Fruit fly (Drosophila melanogaster) whole organism, embryonic: ENCODE data around the gene CG10337.

Experiments
- Antp ChIP-seq: fragments of 200-800 bp; sonication (Bioruptor generic); optimal IDR thresholded peaks from 3 replicates; lab custom pipeline; 2016; ENCODE audit warnings: missing biosample characterization, missing genetic modification characterization
- CG10267 ChIP-seq: fragments of 200-800 bp; sonication (Bioruptor generic); optimal IDR thresholded peaks from 2 replicates; lab custom pipeline; 2018; ENCODE audit warnings: missing biosample characterization, mild to moderate bottlenecking, missing genetic modification characterization, moderate library complexity
- CG10274 ChIP-seq: fragments of 200-800 bp; sonication (Bioruptor generic); optimal IDR thresholded peaks from 3 replicates; lab custom pipeline; 2017; ENCODE audit warnings: missing biosample characterization, mild to moderate bottlenecking, missing genetic modification characterization
- CG10366 ChIP-seq: fragments of 200-800 bp; sonication (Bioruptor generic); IDR thresholded peaks from 2 replicates; pipeline ENCODE4 v1.3.6; 2022; ENCODE audit warnings: missing biosample characterization, missing genetic modification characterization
- CG10462 ChIP-seq: fragments of 200-800 bp; sonication (Bioruptor generic); optimal IDR thresholded peaks from 2 replicates; lab custom pipeline; 2016; ENCODE audit warnings: missing biosample characterization, missing genetic modification characterization
- CG11085 ChIP-seq: fragments of 200-800 bp; sonication (Bioruptor generic); IDR thresholded peaks from 2 replicates; pipeline ENCODE4 v1.3.6; 2022; ENCODE audit warnings: missing biosample characterization, missing genetic modification characterization
- CG12104 ChIP-seq: fragments of 200-800 bp; sonication (Bioruptor generic); optimal IDR thresholded peaks from 3 replicates; lab custom pipeline; 2016; ENCODE audit warnings: missing biosample characterization, missing genetic modification characterization
- CG15073 ChIP-seq: fragments of 200-800 bp; sonication (Bioruptor generic); optimal IDR thresholded peaks from 2 replicates; lab custom pipeline; 2016; ENCODE audit warnings: missing biosample characterization, missing genetic modification characterization
- CG15269 ChIP-seq: fragments of 200-800 bp; sonication (Bioruptor generic); optimal IDR thresholded peaks from 2 replicates; lab custom pipeline; 2018; ENCODE audit warnings: missing biosample characterization, mild to moderate bottlenecking, missing genetic modification characterization, moderate library complexity
- CG15601 ChIP-seq: fragments of 200-800 bp; sonication (Bioruptor generic); optimal IDR thresholded peaks from 3 replicates; lab custom pipeline; 2019; ENCODE audit warnings: missing biosample characterization, mild to moderate bottlenecking, missing genetic modification characterization, moderate library complexity
- CG15696 ChIP-seq: fragments of 200-800 bp; sonication (Bioruptor generic); optimal IDR thresholded peaks from 2 replicates; lab custom pipeline; 2019; ENCODE audit warnings: missing biosample characterization, mild to moderate bottlenecking, missing genetic modification characterization, moderate library complexity
- CG17328 ChIP-seq: fragments of 200-800 bp; sonication (Bioruptor generic); IDR thresholded peaks from 2 replicates; pipeline ENCODE4 v1.3.6; 2022; ENCODE audit warnings: missing biosample characterization, missing genetic modification characterization
- CG1832 ChIP-seq: fragments of 200-800 bp; sonication (Bioruptor generic); optimal IDR thresholded peaks from 2 replicates; lab custom pipeline; 2017; ENCODE audit warnings: missing biosample characterization, mild to moderate bottlenecking, missing genetic modification characterization, inconsistent platforms
- CG18476 ChIP-seq: fragments of 200-800 bp; sonication (Bioruptor generic); optimal IDR thresholded peaks from 2 replicates; lab custom pipeline; 2016; ENCODE audit warnings: missing biosample characterization, mild to moderate bottlenecking, missing genetic modification characterization
- CG31224 ChIP-seq: fragments of 200-800 bp; sonication (Bioruptor generic); IDR thresholded peaks from 2 replicates; pipeline ENCODE4 v1.3.6; 2022; ENCODE audit warnings: missing biosample characterization, missing genetic modification characterization
- CG4282 ChIP-seq: fragments of 200-800 bp; sonication (Bioruptor generic); optimal IDR thresholded peaks from 2 replicates; lab custom pipeline; 2016; ENCODE audit warnings: missing biosample characterization, missing genetic modification characterization
- CG4730 ChIP-seq: fragments of 200-800 bp; sonication (Bioruptor generic); IDR thresholded peaks from 2 replicates; pipeline ENCODE4 v1.3.6; 2022; ENCODE audit warnings: missing biosample characterization, missing genetic modification characterization
- CG6272 ChIP-seq: fragments of 200-800 bp; sonication (Bioruptor generic); IDR thresholded peaks from 2 replicates; pipeline ENCODE4 v1.3.6; 2022; ENCODE audit warnings: missing biosample characterization, missing genetic modification characterization
- CG7372 ChIP-seq: fragments of 200-800 bp; sonication (Bioruptor generic); IDR thresholded peaks from 2 replicates; pipeline ENCODE4 v1.3.6; 2022; ENCODE audit warnings: missing biosample characterization, missing genetic modification characterization
- CG7963 ChIP-seq: fragments of 200-800 bp; sonication (Bioruptor generic); IDR thresholded peaks from 3 replicates; pipeline ENCODE4 v1.3.6; 2022; ENCODE audit warnings: missing biosample characterization, missing genetic modification characterization; ENCODE audit not compliant: partially characterized antibody
- CG8478 ChIP-seq: fragments of >200 bp; optimal IDR thresholded peaks from 2 replicates; lab custom pipeline; 2018
- CG9437 ChIP-seq: fragments of 200-800 bp; sonication (Bioruptor generic); optimal IDR thresholded peaks from 2 replicates; lab custom pipeline; 2018; ENCODE audit warnings: missing biosample characterization, mild to moderate bottlenecking, missing genetic modification characterization
- CG9876 ChIP-seq: fragments of 200-800 bp; sonication (Bioruptor generic); optimal IDR thresholded peaks from 2 replicates; lab custom pipeline; 2016; ENCODE audit warnings: missing biosample characterization, missing genetic modification characterization
- CG9932 ChIP-seq: fragments of 200-800 bp; sonication (Bioruptor generic); IDR thresholded peaks from 2 replicates; pipeline ENCODE4 v1.3.6; 2022; ENCODE audit warnings: missing biosample characterization, missing genetic modification characterization
- CkIIα-i1 ChIP-seq: fragments of 200-800 bp; sonication (Bioruptor generic); IDR thresholded peaks from 2 replicates; pipeline ENCODE4 v1.3.6; 2022; ENCODE audit warnings: missing biosample characterization, missing genetic modification characterization
- Dek ChIP-seq: fragments of 200-800 bp; sonication (Bioruptor generic); optimal IDR thresholded peaks from 3 replicates; lab custom pipeline; 2019; ENCODE audit warnings: missing biosample characterization, mild to moderate bottlenecking, missing genetic modification characterization, moderate library complexity
- Doc3 ChIP-seq: fragments of 200-800 bp; sonication (Bioruptor generic); IDR thresholded peaks from 3 replicates; pipeline ENCODE4 v1.3.6; 2022; ENCODE audit warnings: missing biosample characterization, missing genetic modification characterization; ENCODE audit not compliant: partially characterized antibody
- Dp ChIP-seq: fragments of 200-800 bp; sonication (Bioruptor generic); optimal IDR thresholded peaks from 2 replicates; lab custom pipeline; 2018; ENCODE audit warnings: missing biosample characterization, mild to moderate bottlenecking, missing genetic modification characterization, moderate library complexity
- Hr51 ChIP-seq, 2 experiments: fragments of 200-800 bp; sonication (Bioruptor generic); optimal IDR thresholded peaks; 2 replicates in 1 of 2; 3 replicates in 1 of 2; lab custom pipeline; 2016 to 2018; ENCODE audit warnings: missing biosample characterization in 2 of 2, missing genetic modification characterization in 2 of 2, mild to moderate bottlenecking in 1 of 2, moderate library complexity in 1 of 2
- Mad ChIP-seq: fragments of 200-800 bp; sonication (Bioruptor generic); optimal IDR thresholded peaks from 2 replicates; lab custom pipeline; 2016; ENCODE audit warnings: missing biosample characterization, missing genetic modification characterization
- Med ChIP-seq: fragments of 200-800 bp; sonication (Bioruptor generic); peaks from one replicate; lab custom pipeline; 2016; ENCODE audit warnings: missing biosample characterization, missing genetic modification characterization, mild to moderate bottlenecking, inconsistent platforms, moderate library complexity
- Myb ChIP-seq: fragments of 200-800 bp; sonication (Bioruptor generic); optimal IDR thresholded peaks from 2 replicates; lab custom pipeline; 2016; ENCODE audit warnings: missing biosample characterization, missing genetic modification characterization
- Six4 ChIP-seq: fragments of 200-800 bp; sonication (Bioruptor generic); optimal IDR thresholded peaks from 2 replicates; lab custom pipeline; 2016; ENCODE audit warnings: missing biosample characterization, missing genetic modification characterization
- Spps ChIP-seq: fragments of 200-800 bp; sonication (Bioruptor generic); optimal IDR thresholded peaks from 2 replicates; lab custom pipeline; 2018; ENCODE audit warnings: missing biosample characterization, mild to moderate bottlenecking, missing genetic modification characterization
- Ssrp ChIP-seq: fragments of 200-800 bp; sonication (Bioruptor generic); optimal IDR thresholded peaks from 2 replicates; lab custom pipeline; 2018; ENCODE audit warnings: missing biosample characterization, mild to moderate bottlenecking, missing genetic modification characterization, moderate library complexity
- TFAM ChIP-seq: fragments of 200-800 bp; sonication (Bioruptor generic); optimal IDR thresholded peaks from 2 replicates; lab custom pipeline; 2017; ENCODE audit warnings: missing biosample characterization, missing genetic modification characterization, inconsistent platforms
- ara ChIP-seq: fragments of 200-800 bp; sonication (Bioruptor generic); IDR thresholded peaks from 2 replicates; pipeline ENCODE4 v1.3.6; 2022; ENCODE audit warnings: missing biosample characterization, missing genetic modification characterization
- ewg ChIP-seq: fragments of 200-800 bp; sonication (Bioruptor generic); optimal IDR thresholded peaks from 3 replicates; lab custom pipeline; 2017; ENCODE audit warnings: mild to moderate bottlenecking, missing biosample characterization, missing genetic modification reagents, missing genetic modification characterization
- grn ChIP-seq: fragments of 200-800 bp; sonication (Bioruptor generic); optimal IDR thresholded peaks from 3 replicates; lab custom pipeline; 2017; ENCODE audit warnings: missing biosample characterization, missing genetic modification characterization
- gsb ChIP-seq: fragments of 200-800 bp; sonication (Bioruptor generic); IDR thresholded peaks from 2 replicates; pipeline ENCODE4 v1.3.6; 2022; ENCODE audit warnings: missing biosample characterization, missing genetic modification characterization
- hth ChIP-seq: fragments of >200 bp; optimal IDR thresholded peaks from 2 replicates; lab custom pipeline; 2017; ENCODE audit warnings: inconsistent platforms
- lab ChIP-seq: fragments of 200-800 bp; sonication (Bioruptor generic); optimal IDR thresholded peaks from 3 replicates; lab custom pipeline; 2017; ENCODE audit warnings: missing biosample characterization, missing genetic modification characterization, mild to moderate bottlenecking, moderate library complexity, missing genetic modification reagents
- lola ChIP-seq, 3 experiments: fragments of >200 bp in 2 of 3; fragments of 200-800 bp in 1 of 3; sonication (Bioruptor generic) in 1 of 3; optimal IDR thresholded peaks; 2 replicates each; lab custom pipeline; 2017 to 2019; ENCODE audit warnings: missing biosample characterization in 3 of 3, missing genetic modification characterization in 3 of 3, mild to moderate bottlenecking in 1 of 3, moderate library complexity in 1 of 3
- otp ChIP-seq: fragments of 200-800 bp; sonication (Bioruptor generic); IDR thresholded peaks from 3 replicates; pipeline ENCODE4, ENCODE4 v1.3.6; 2022; ENCODE audit warnings: missing biosample characterization, missing genetic modification characterization
- run ChIP-seq: fragments of 200-800 bp; sonication (Bioruptor generic); optimal IDR thresholded peaks from 3 replicates; lab custom pipeline; 2018; ENCODE audit warnings: missing biosample characterization, mild to moderate bottlenecking, missing genetic modification characterization
- sim ChIP-seq: fragments of 200-800 bp; sonication (Bioruptor generic); IDR thresholded peaks from 2 replicates; pipeline ENCODE4 v1.3.6; 2022; ENCODE audit warnings: missing biosample characterization, missing genetic modification characterization
- sna ChIP-seq: fragments of 200-800 bp; sonication (Bioruptor generic); IDR thresholded peaks from 2 replicates; pipeline ENCODE4 v1.3.6; 2022; ENCODE audit warnings: missing biosample characterization, missing genetic modification characterization; ENCODE audit not compliant: partially characterized antibody
- sob ChIP-seq: fragments of 200-800 bp; sonication (Bioruptor generic); IDR thresholded peaks from 2 replicates; pipeline ENCODE4 v1.3.6; 2022; ENCODE audit warnings: missing biosample characterization, missing genetic modification characterization
- sr ChIP-seq: fragments of 200-800 bp; sonication (Bioruptor generic); IDR thresholded peaks from 3 replicates; pipeline ENCODE4 v1.3.6; 2022; ENCODE audit warnings: missing biosample characterization, missing genetic modification characterization
- tap ChIP-seq: fragments of 200-800 bp; optimal IDR thresholded peaks from 3 replicates; lab custom pipeline; 2019; ENCODE audit warnings: missing biosample characterization, mild to moderate bottlenecking, missing genetic modification characterization, moderate library complexity
- tio ChIP-seq: fragments of 200-800 bp; sonication (Bioruptor generic); optimal IDR thresholded peaks from 2 replicates; lab custom pipeline; 2017; ENCODE audit warnings: missing biosample characterization, missing genetic modification characterization, inconsistent platforms
- trem ChIP-seq: fragments of 200-800 bp; optimal IDR thresholded peaks from 3 replicates; lab custom pipeline; 2019; ENCODE audit warnings: missing biosample characterization, mild to moderate bottlenecking, missing genetic modification characterization, moderate library complexity

The CG10337 gene

dm6 chr2L:19579995-19580578, 33.3 kb upstream of the CG10337 start, which contains the start of gene Pmvk (continued):
- TF ChIP-seq CG15073 (GFP tag; lab: Kevin White, UChicago) = no peak
- peak; percentile 94 for TF ChIP-seq CG7963 (GFP tag; lab: Robert Waterston, UW)
- peak; percentile 83 for TF ChIP-seq sna
- TF ChIP-seq Spps (tag; lab: Kevin White, UChicago) = no peak
- TF ChIP-seq Ssrp (tag; lab: Kevin White, UChicago) = no peak
- no peak for TF ChIP-seq Antp (GFP tag; lab: Kevin White, UChicago)
- peak; percentile 99 for TF ChIP-seq Dp (GFP tag; lab: Kevin White, UChicago)
- no peak for TF ChIP-seq CkIIα-i1 (GFP tag; lab: Robert Waterston, UW)
- no peak for TF ChIP-seq sim
- no peak for TF ChIP-seq CG9876
- no peak for TF ChIP-seq grn (GFP tag; lab: Kevin White, UChicago)
- TF ChIP-seq Mad (GFP tag; lab: Kevin White, UChicago) = no peak
- TF ChIP-seq sob (GFP tag; lab: Robert Waterston, UW) = no peak
- peak; percentile 69 for TF ChIP-seq trem
- TF ChIP-seq Six4 = no peak
- no peak for TF ChIP-seq tap (tag; lab: Kevin White, UChicago)
- no peak for TF ChIP-seq otp (GFP tag; lab: Robert Waterston, UW)
- peak; percentile 65 for TF ChIP-seq Doc3 (GFP tag; lab: Robert Waterston, UW)
- no peak for TF ChIP-seq CG4282 (GFP tag; lab: Kevin White, UChicago)
- no peak for TF ChIP-seq CG15601 (tag; lab: Kevin White, UChicago)
- TF ChIP-seq Dek (tag; lab: Kevin White, UChicago) = no peak
- no peak for TF ChIP-seq run
- no peak for TF ChIP-seq sr (GFP tag; lab: Robert Waterston, UW)
- TF ChIP-seq gsb (GFP tag; lab: Robert Waterston, UW) = no peak
- no peak for TF ChIP-seq TFAM
- TF ChIP-seq CG9932 (GFP tag; lab: Robert Waterston, UW) = no peak
- no peak for TF ChIP-seq CG1832 (GFP tag; lab: Kevin White, UChicago)
- TF ChIP-seq CG15696 (tag; lab: Kevin White, UChicago) = no peak
- TF ChIP-seq CG31224 (GFP tag; lab: Robert Waterston, UW) = no peak
- TF ChIP-seq CG6272 (GFP tag; lab: Robert Waterston, UW) = no peak
- TF ChIP-seq hth = no peak
- TF ChIP-seq CG4730 (GFP tag; lab: Robert Waterston, UW) = no peak
- TF ChIP-seq ewg (GFP tag; lab: Kevin White, UChicago) = no peak
- no peak for TF ChIP-seq CG18476
- no peak for TF ChIP-seq CG8478
- no peak for TF ChIP-seq CG10274 (GFP tag; lab: Kevin White, UChicago)
- TF ChIP-seq Myb (GFP tag; lab: Kevin White, UChicago) = no peak
- TF ChIP-seq CG10366 (GFP tag; lab: Robert Waterston, UW) = no peak
- TF ChIP-seq tio = no peak
- TF ChIP-seq CG7372 (GFP tag; lab: Robert Waterston, UW) = no peak
- TF ChIP-seq CG17328 = no peak
- TF ChIP-seq CG12104 = no peak
- peak; percentile 42 for TF ChIP-seq CG10267 (tag; lab: Kevin White, UChicago)
- no peak for TF ChIP-seq ara
- no peak for TF ChIP-seq CG10462 (GFP tag; lab: Kevin White, UChicago)
- no peak for TF ChIP-seq Hr51 (GFP tag; optimal IDR thresholded peaks at IDR 0.05; lab: Kevin White, UChicago)
- no peak for TF ChIP-seq lab (GFP tag; lab: Kevin White, UChicago)
- TF ChIP-seq Med = no peak
- TF ChIP-seq CG9437 (GFP tag; lab: Kevin White, UChicago) = no peak
- TF ChIP-seq CG15269 (tag; lab: Kevin White, UChicago) = no peak
- no peak for TF ChIP-seq lola (GFP tag; optimal IDR thresholded peaks at IDR 0.05; lab: Kevin White, UChicago)
- no peak for TF ChIP-seq CG11085 (GFP tag; lab: Robert Waterston, UW)
